Fruit fly (Drosophila melanogaster): Measurements from ENCODE around the gene CG45066.
A peak's percentile ranks its signal among the peaks of the same experiment; 100 is the strongest.

CG45066 gene

DNA sequence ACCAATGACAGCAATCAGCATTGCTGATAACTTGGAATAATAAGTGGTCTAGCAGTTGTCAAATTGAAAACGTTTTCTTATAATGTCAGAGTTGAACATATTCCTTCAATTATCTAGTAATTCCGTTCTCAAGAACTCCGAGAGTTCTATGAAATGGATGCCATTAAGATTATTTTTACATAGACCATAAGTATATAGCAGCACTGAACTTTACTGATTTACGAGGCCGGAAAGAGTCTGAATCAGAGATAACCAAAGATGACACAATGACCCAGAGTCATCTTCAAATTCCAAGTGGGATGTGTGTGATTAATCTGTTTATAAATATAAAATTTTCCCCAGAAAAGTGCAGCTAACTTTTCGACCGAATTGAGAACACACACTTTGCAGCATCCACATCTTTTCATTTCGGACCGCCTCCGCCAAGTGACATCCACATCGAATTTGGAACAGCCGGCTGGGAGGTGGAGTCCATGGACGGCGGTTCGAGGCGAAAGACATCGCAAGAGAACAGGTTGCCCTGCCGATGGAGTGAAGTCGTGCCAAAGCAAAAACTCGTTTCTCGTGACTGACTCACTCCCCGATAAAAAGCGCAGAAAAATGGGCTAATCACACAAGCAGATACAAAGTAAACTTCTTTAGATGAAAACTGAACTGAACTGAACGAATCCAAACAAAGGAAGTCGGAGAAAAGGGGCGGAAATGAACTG, 14.1 kb upstream of the CG45066 start:
- TF ChIP-seq noc (tag; optimal IDR thresholded peaks at IDR 0.05), result no peak

- no peak for TF ChIP-seq noc (tag; optimal IDR thresholded peaks at IDR 0.05)
These were observed 13.5 kb upstream of the CG45066 start for dm6 chr3L:3124519-3124918.

dm6 chr3L:3122688-3123316, 11.8 kb upstream of the CG45066 start:
- no peak for TF ChIP-seq noc (tag; optimal IDR thresholded peaks at IDR 0.05)

dm6 chr3L:3121769-3122432, 10.9 kb upstream of the CG45066 start:
- TF ChIP-seq noc (tag; optimal IDR thresholded peaks at IDR 0.05), result peak; percentile 36

dm6 chr3L:3114367-3114766, 3.3 kb upstream of the CG45066 start, which contains the start of gene CG45067:
Gene CG45067, minus strand, starts transcription at chr3L:3114467.
- TF ChIP-seq noc (tag; optimal IDR thresholded peaks at IDR 0.05), result no peak

- no peak for TF ChIP-seq noc (tag; optimal IDR thresholded peaks at IDR 0.05)
These were observed 1.5 kb downstream of the CG45066 start for dm6 chr3L:3109417-3110090.

DNA sequence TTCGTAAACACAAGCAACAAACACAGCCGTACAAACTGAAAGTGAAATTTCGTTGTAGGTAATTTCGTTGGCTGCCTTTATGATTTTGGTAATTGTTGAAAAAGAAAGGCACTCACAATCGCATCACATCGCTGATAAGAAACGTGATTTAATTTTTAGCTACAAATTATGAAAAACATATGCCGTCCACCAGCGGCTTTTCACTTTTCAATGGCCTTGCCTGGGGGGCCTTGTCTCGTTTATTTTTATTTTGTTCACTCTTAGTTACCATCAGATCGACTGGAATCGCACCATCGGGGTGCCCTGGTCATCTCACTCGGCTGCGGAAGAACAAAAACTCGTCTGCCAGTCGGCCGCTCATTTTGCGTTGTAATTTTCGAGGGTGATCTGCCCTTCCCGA, 2.1 kb downstream of the CG45066 start:
- TF ChIP-seq noc (tag; optimal IDR thresholded peaks at IDR 0.05), result no peak

DNA sequence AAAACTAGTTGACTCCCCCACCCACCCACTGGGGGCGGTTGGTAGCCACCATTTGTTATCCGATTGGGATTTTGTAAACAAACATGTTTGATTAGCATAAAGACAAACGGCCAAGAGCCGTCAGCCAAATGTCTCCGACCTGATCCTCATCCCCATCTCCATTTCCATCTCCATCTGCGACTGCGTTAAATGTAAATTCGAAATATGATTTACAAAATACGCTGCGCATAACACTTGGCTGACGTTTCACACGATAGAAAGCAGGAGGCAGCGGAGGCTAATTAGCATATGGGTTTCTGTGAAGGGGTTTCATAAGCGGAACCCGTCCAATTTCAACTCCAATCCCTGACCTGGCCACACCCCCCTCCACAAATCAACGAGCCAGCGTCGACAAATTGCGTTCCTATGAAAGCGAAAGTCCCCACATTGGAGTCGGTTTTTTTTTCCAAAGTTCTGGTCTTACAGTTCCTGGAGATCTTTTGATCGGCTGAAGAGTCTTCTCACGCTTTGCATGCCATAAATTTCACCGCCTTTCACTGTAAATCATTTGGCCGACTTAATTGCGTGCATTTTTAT, 2.9 kb downstream of the CG45066 start:
- no peak for TF ChIP-seq noc (tag; optimal IDR thresholded peaks at IDR 0.05)

- peak; percentile 79 for TF ChIP-seq noc (tag; optimal IDR thresholded peaks at IDR 0.05)
These were observed 3.9 kb downstream of the CG45066 start, which contains the start of gene Cht7 for dm6 chr3L:3106908-3107821. Gene Cht7, minus strand, starts transcription at chr3L:3106958.

DNA sequence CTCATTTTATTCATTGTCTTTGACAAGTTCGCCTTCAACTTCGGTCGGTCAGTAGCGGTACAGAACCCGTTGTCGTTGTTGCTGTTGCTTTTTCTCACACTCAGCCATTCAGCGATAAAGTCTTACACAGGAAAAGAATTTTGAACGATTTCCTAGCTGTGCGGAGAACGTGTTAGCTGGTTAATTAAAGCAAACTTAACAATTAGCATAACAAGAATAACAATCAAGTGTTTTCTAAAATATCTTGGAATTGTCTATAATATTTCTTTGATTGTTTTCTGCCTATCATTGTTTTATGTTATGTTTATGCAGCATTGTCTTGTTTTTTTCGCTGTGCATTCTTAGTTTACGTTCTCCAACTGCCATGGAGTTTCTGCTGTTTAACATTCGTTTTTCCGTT, 4.9 kb downstream of the CG45066 start:
- no peak for TF ChIP-seq noc (tag; optimal IDR thresholded peaks at IDR 0.05)

DNA sequence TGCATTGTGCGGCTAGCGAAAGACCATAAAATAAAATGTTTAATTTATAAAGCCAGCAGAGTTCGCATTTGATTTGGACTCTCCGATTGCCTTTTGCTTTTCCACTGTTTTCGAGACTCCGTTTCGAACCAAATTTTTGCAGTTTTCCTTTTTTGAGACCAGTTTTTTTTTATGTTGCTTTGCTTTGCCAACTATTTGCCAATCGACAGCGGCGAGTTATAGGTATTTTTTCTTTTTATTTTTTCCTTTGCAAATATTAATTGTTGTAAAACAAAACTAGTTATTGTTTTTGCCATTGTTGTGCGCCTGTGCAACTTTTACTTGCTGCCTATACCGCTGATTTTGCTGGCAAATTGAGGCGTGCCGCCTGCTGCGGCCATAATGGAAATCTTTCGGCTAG, 5.5 kb downstream of the CG45066 start:
- TF ChIP-seq noc (tag; optimal IDR thresholded peaks at IDR 0.05), result no peak

- TF ChIP-seq noc (tag; optimal IDR thresholded peaks at IDR 0.05), result no peak
These were observed 8.5 kb downstream of the CG45066 start for dm6 chr3L:3102506-3103023.

- TF ChIP-seq noc (tag; optimal IDR thresholded peaks at IDR 0.05), result no peak
These were observed 9.9 kb downstream of the CG45066 start for dm6 chr3L:3101157-3101556.

- TF ChIP-seq noc (tag; optimal IDR thresholded peaks at IDR 0.05), result no peak
These were observed 12.1 kb downstream of the CG45066 start for dm6 chr3L:3098778-3099429.

Measured in whole organism, larva.